Fruit fly (Drosophila melanogaster): ENCODE measurements around the gene CG4229.

The CG4229 gene

dm6 chr3L:16533932-16534331 is 22.7 kb upstream of the CG4229 start (continued):
- TF ChIP-seq Antp (GFP tag; optimal IDR thresholded peaks at IDR 0.05) = peak; percentile 64
- TF ChIP-seq Hmx (GFP tag; optimal IDR thresholded peaks at IDR 0.05) = no peak
- peak; percentile 58 for TF ChIP-seq chn (GFP tag; optimal IDR thresholded peaks at IDR 0.05)
- no peak for TF ChIP-seq CG7271 (tag; optimal IDR thresholded peaks at IDR 0.05)
- TF ChIP-seq CG17912 (GFP tag; optimal IDR thresholded peaks at IDR 0.05) = no peak
- TF ChIP-seq Bdp1 (GFP tag; optimal IDR thresholded peaks at IDR 0.05) = no peak
- TF ChIP-seq CG16815 (GFP tag; optimal IDR thresholded peaks at IDR 0.05) = peak; percentile 74
- TF ChIP-seq grn (GFP tag; optimal IDR thresholded peaks at IDR 0.05) = no peak
- peak; percentile 39 for TF ChIP-seq kni (GFP tag; optimal IDR thresholded peaks at IDR 0.05)
- no peak for TF ChIP-seq lov (optimal IDR thresholded peaks at IDR 0.05)
- 0 out of 3 replicates have a peak, but pooled peaks have one; percentile 35 for TF ChIP-seq lov (GFP tag; IDR thresholded peaks at IDR 0.05)
- TF ChIP-seq pan (optimal IDR thresholded peaks at IDR 0.05) = no peak
- peak in 1 of 2 experiments; percentile 52 for TF ChIP-seq pan (GFP tag; optimal IDR thresholded peaks at IDR 0.05 in 1 of 2, IDR thresholded peaks at IDR 0.05 in 1 of 2)
- no peak for TF ChIP-seq CG42726 (GFP tag; IDR thresholded peaks at IDR 0.05; ENCODE audit: partially characterized antibody)
- TF ChIP-seq HmgD (GFP tag; optimal IDR thresholded peaks at IDR 0.05) = no peak
- TF ChIP-seq MBD-R2 (GFP tag; IDR thresholded peaks at IDR 0.05) = no peak; the same call in 1 of the 2 replicates
- TF ChIP-seq CG13287 (GFP tag; IDR thresholded peaks at IDR 0.05; ENCODE audit: partially characterized antibody) = no peak
- TF ChIP-seq CG2202 (tag; optimal IDR thresholded peaks at IDR 0.05) = peak; percentile 67
- no peak for TF ChIP-seq BEAF-32 (GFP tag; optimal IDR thresholded peaks at IDR 0.05)
- TF ChIP-seq Ets65A (GFP tag) = peak; percentile 93
- TF ChIP-seq fu2 (GFP tag; optimal IDR thresholded peaks at IDR 0.05) = peak; percentile 56
- peak; percentile 80 for TF ChIP-seq lilli (GFP tag; optimal IDR thresholded peaks at IDR 0.05)
- TF ChIP-seq gsb-n (tag; optimal IDR thresholded peaks at IDR 0.05) = peak; percentile 72
- TF ChIP-seq CG4707 (GFP tag; optimal IDR thresholded peaks at IDR 0.05) = peak; percentile 26
- peak; percentile 88 for TF ChIP-seq CG13424 (tag; optimal IDR thresholded peaks at IDR 0.05)
- peak; percentile 18 for TF ChIP-seq CG3838 (GFP tag; optimal IDR thresholded peaks at IDR 0.05)
- peak; percentile 80 for TF ChIP-seq wor (GFP tag; IDR thresholded peaks at IDR 0.05)
- peak; percentile 43 for TF ChIP-seq disco-r (GFP tag; optimal IDR thresholded peaks at IDR 0.05)
- TF ChIP-seq CG18599 (GFP tag; optimal IDR thresholded peaks at IDR 0.05) = peak; percentile 84
- no peak for TF ChIP-seq stwl (tag; optimal IDR thresholded peaks at IDR 0.05)
- peak; percentile 51 for TF ChIP-seq CG13894 (tag; optimal IDR thresholded peaks at IDR 0.05)
- TF ChIP-seq CG10959 (GFP tag; IDR thresholded peaks at IDR 0.05) = no peak
- TF ChIP-seq BtbVII (GFP tag; optimal IDR thresholded peaks at IDR 0.05) = peak; percentile 79
- TF ChIP-seq CG15011 (GFP tag; optimal IDR thresholded peaks at IDR 0.05) = peak; percentile 72
- no peak for TF ChIP-seq CG9609 (GFP tag; optimal IDR thresholded peaks at IDR 0.05)
- no peak for TF ChIP-seq CG9797 (GFP tag; optimal IDR thresholded peaks at IDR 0.05)
- peak; percentile 60 for TF ChIP-seq slp2 (GFP tag; optimal IDR thresholded peaks at IDR 0.05)
- TF ChIP-seq CG11504 (tag; optimal IDR thresholded peaks at IDR 0.05) = peak; percentile 90
- no peak; the same call in 2 of the 3 replicates for TF ChIP-seq Mrtf (GFP tag; IDR thresholded peaks at IDR 0.05)
- no peak for TF ChIP-seq CG10321 (GFP tag; IDR thresholded peaks at IDR 0.05)
- 0 out of 2 replicates have a peak, but pooled peaks have one; percentile 16 for TF ChIP-seq sob (GFP tag; IDR thresholded peaks at IDR 0.05)
- peak; percentile 61 for TF ChIP-seq CG14441 (GFP tag; IDR thresholded peaks at IDR 0.05)
- peak; percentile 73 for TF ChIP-seq Spps (tag; optimal IDR thresholded peaks at IDR 0.05)
- peak; percentile 49 for TF ChIP-seq CG18011 (GFP tag; optimal IDR thresholded peaks at IDR 0.05)
- TF ChIP-seq CG5245 (GFP tag; optimal IDR thresholded peaks at IDR 0.05) = peak; percentile 77
- 0 out of 3 replicates have a peak, but pooled peaks have one; percentile 44 for TF ChIP-seq CG2889 (GFP tag; IDR thresholded peaks at IDR 0.05)
- TF ChIP-seq CoRest (tag; optimal IDR thresholded peaks at IDR 0.05) = peak; percentile 92
- TF ChIP-seq CG6689 (GFP tag; IDR thresholded peaks at IDR 0.05) = peak; percentile 77
- TF ChIP-seq Tbp (GFP tag; optimal IDR thresholded peaks at IDR 0.05) = no peak
- TF ChIP-seq gfzf (GFP tag; optimal IDR thresholded peaks at IDR 0.05) = no peak
- TF ChIP-seq esg (GFP tag; conservative IDR thresholded peaks at IDR 0.05) = peak; percentile 76
